Worm (Caenorhabditis elegans) whole organism, L1 larva: Measurements from ENCODE around the gene Y37E11AM.3.

Experiments
- Y116A8C.19 ChIP-seq: sonication (generic microtip); optimal IDR thresholded peaks from 2 replicates; lab custom pipeline; 2016; ENCODE audit warnings: missing compliant biosample characterization, missing genetic modification characterization, borderline replicate concordance
- aha-1 ChIP-seq: fragments of 150-350 bp; optimal IDR thresholded peaks from 2 replicates; lab custom pipeline; 2014; ENCODE audit warnings: missing biosample characterization, missing genetic modification characterization
- aly-2 ChIP-seq: fragments of 150-350 bp; optimal IDR thresholded peaks from 2 replicates; lab custom pipeline; 2014; ENCODE audit warnings: missing biosample characterization, missing genetic modification characterization
- ama-1 ChIP-seq: fragments of 150-350 bp; optimal IDR thresholded peaks from 2 replicates; lab custom pipeline; 2014
- blmp-1 ChIP-seq: fragments of 150-350 bp; optimal IDR thresholded peaks from 2 replicates; lab custom pipeline; 2014; ENCODE audit warnings: missing biosample characterization, missing genetic modification characterization
- ceh-63 ChIP-seq: fragments of 200-800 bp; sonication (Bioruptor generic); optimal IDR thresholded peaks from 2 replicates; lab custom pipeline; 2018; ENCODE audit warnings: mild to moderate bottlenecking, missing genetic modification characterization, missing compliant biosample characterization
- ceh-8 ChIP-seq: fragments of 200-800 bp; sonication (Bioruptor generic); optimal IDR thresholded peaks from 2 replicates; lab custom pipeline; 2018; ENCODE audit warnings: mild to moderate bottlenecking, missing genetic modification characterization, moderate library complexity, missing compliant biosample characterization
- ceh-82 ChIP-seq, 3 experiments: fragments of 150-350 bp in 1 of 3; sonication (generic microtip) in 2 of 3; optimal IDR thresholded peaks; 2 replicates each; lab custom pipeline; 2014 to 2017; ENCODE audit warnings: missing biosample characterization in 3 of 3, missing genetic modification characterization in 3 of 3
- ceh-88 ChIP-seq: fragments of 200-800 bp; sonication (Bioruptor generic); IDR thresholded peaks from 2 replicates; pipeline ENCODE4 v1.3.6; 2022; ENCODE audit warnings: missing genetic modification characterization, missing compliant biosample characterization
- dpl-1 ChIP-seq, 3 experiments: fragments of 150-350 bp in 2 of 3; sonication (generic microtip) in 1 of 3; optimal IDR thresholded peaks; 2 replicates each; lab custom pipeline; 2014 to 2017; ENCODE audit warnings: missing biosample characterization in 3 of 3, missing genetic modification characterization in 3 of 3, missing genetic modification reagents in 3 of 3
- dsc-1 ChIP-seq: sonication (generic microtip); optimal IDR thresholded peaks from 2 replicates; lab custom pipeline; 2016; ENCODE audit warnings: mild to moderate bottlenecking, missing genetic modification characterization, missing compliant biosample characterization
- egl-13 ChIP-seq: sonication (generic microtip); optimal IDR thresholded peaks from 2 replicates; lab custom pipeline; 2016; ENCODE audit warnings: missing genotype, missing genetic modification reagents, missing genetic modification characterization, missing compliant biosample characterization
- egl-27 ChIP-seq, 2 experiments: fragments of 150-350 bp in 1 of 2; sonication (generic microtip); optimal IDR thresholded peaks; 3 replicates each; lab custom pipeline; 2017 to 2018; ENCODE audit warnings: missing biosample characterization in 2 of 2, missing genetic modification characterization in 2 of 2, missing genetic modification reagents in 2 of 2
- elt-3 ChIP-seq, 6 experiments: fragments of 150-350 bp in 1 of 6; sonication (generic microtip); optimal IDR thresholded peaks; 2 replicates each; lab custom pipeline; 2017 to 2018; ENCODE audit warnings: missing biosample characterization in 6 of 6, missing genetic modification characterization in 6 of 6, inconsistent platforms in 1 of 6
- fkh-8 ChIP-seq: sonication (generic microtip); optimal IDR thresholded peaks from 2 replicates; lab custom pipeline; 2016; ENCODE audit warnings: mild to moderate bottlenecking, missing genetic modification characterization, missing compliant biosample characterization
- grh-1 ChIP-seq: fragments of 200-800 bp; sonication (Bioruptor generic); IDR thresholded peaks from 2 replicates; pipeline ENCODE4 v1.3.6; 2022; ENCODE audit warnings: missing genetic modification reagents, missing genetic modification characterization, missing compliant biosample characterization
- hlh-4 ChIP-seq: sonication (generic microtip); optimal IDR thresholded peaks from 2 replicates; lab custom pipeline; 2016; ENCODE audit warnings: mild to moderate bottlenecking, missing genetic modification characterization, missing compliant biosample characterization
- lin-13 ChIP-seq: fragments of 150-350 bp; optimal IDR thresholded peaks from 2 replicates; lab custom pipeline; 2014; ENCODE audit warnings: missing biosample characterization, missing genetic modification reagents, missing genetic modification characterization
- lin-35 ChIP-seq, 2 experiments: fragments of 150-350 bp; optimal IDR thresholded peaks; 2 replicates each; lab custom pipeline; 2014; ENCODE audit warnings: missing biosample characterization in 2 of 2, missing genetic modification characterization in 2 of 2, missing genetic modification reagents in 2 of 2
- lin-39 ChIP-seq: fragments of 150-350 bp; optimal IDR thresholded peaks from 2 replicates; lab custom pipeline; 2014; ENCODE audit warnings: missing biosample characterization, missing genetic modification reagents, missing genetic modification characterization
- lsy-2 ChIP-seq, 2 experiments: fragments of 150-350 bp; optimal IDR thresholded peaks; 2 replicates each; lab custom pipeline; 2014; ENCODE audit warnings: missing biosample characterization in 2 of 2, missing genetic modification characterization in 2 of 2
- nhr-12 ChIP-seq: sonication (generic microtip); optimal IDR thresholded peaks from 2 replicates; lab custom pipeline; 2017; ENCODE audit warnings: missing biosample characterization, missing genetic modification characterization
- nhr-28 ChIP-seq: fragments of 150-350 bp; optimal IDR thresholded peaks from 2 replicates; lab custom pipeline; 2014; ENCODE audit warnings: missing biosample characterization, missing genetic modification characterization
- nhr-71 ChIP-seq: sonication (generic microtip); optimal IDR thresholded peaks from 2 replicates; lab custom pipeline; 2016; ENCODE audit warnings: mild to moderate bottlenecking, missing genetic modification characterization, moderate library complexity, missing compliant biosample characterization
- nhr-76 ChIP-seq: sonication (generic microtip); optimal IDR thresholded peaks from 2 replicates; lab custom pipeline; 2017; ENCODE audit warnings: missing biosample characterization, missing genetic modification characterization
- nhr-77 ChIP-seq: fragments of 150-350 bp; optimal IDR thresholded peaks from 2 replicates; lab custom pipeline; 2014; ENCODE audit warnings: missing biosample characterization, missing genetic modification characterization
- nhr-85 ChIP-seq: sonication (generic microtip); peaks from one replicate; lab custom pipeline; 2016; ENCODE audit warnings: missing genetic modification characterization, inconsistent platforms, missing compliant biosample characterization
- pax-3 ChIP-seq: fragments of 200-800 bp; sonication (Bioruptor generic); optimal IDR thresholded peaks from 2 replicates; lab custom pipeline; 2018; ENCODE audit warnings: mild to moderate bottlenecking, missing genetic modification characterization, moderate library complexity, missing compliant biosample characterization
- pqm-1 ChIP-seq: sonication (generic microtip); optimal IDR thresholded peaks from 3 replicates; lab custom pipeline; 2017; ENCODE audit warnings: missing biosample characterization, missing genetic modification characterization
- rnt-1 ChIP-seq: sonication (generic microtip); optimal IDR thresholded peaks from 2 replicates; lab custom pipeline; 2016; ENCODE audit warnings: mild to moderate bottlenecking, missing genetic modification characterization, moderate library complexity, missing compliant biosample characterization
- sptf-1 ChIP-seq: fragments of 150-350 bp; optimal IDR thresholded peaks from 2 replicates; lab custom pipeline; 2014; ENCODE audit warnings: missing biosample characterization, missing genetic modification characterization
- swsn-7 ChIP-seq: sonication (generic microtip); optimal IDR thresholded peaks from 2 replicates; lab custom pipeline; 2016; ENCODE audit warnings: missing genetic modification characterization, missing compliant biosample characterization
- unc-30 ChIP-seq: sonication (generic microtip); optimal IDR thresholded peaks from 2 replicates; lab custom pipeline; 2017; ENCODE audit warnings: missing biosample characterization, missing genetic modification characterization
- unc-62 ChIP-seq: fragments of 150-350 bp; optimal IDR thresholded peaks from 2 replicates; lab custom pipeline; 2014; ENCODE audit warnings: missing biosample characterization, missing genetic modification reagents, missing genetic modification characterization
- unc-98 ChIP-seq: fragments of 200-800 bp; sonication (Bioruptor generic); IDR thresholded peaks from 2 replicates; pipeline ENCODE4 v1.3.6; 2022; ENCODE audit warnings: missing genetic modification characterization, missing compliant biosample characterization
- vab-15 ChIP-seq: sonication (generic microtip); optimal IDR thresholded peaks from 2 replicates; lab custom pipeline; 2017; ENCODE audit warnings: missing genotype, mild to moderate bottlenecking, missing genetic modification characterization, missing compliant biosample characterization
- zag-1 ChIP-seq: fragments of 150-350 bp; optimal IDR thresholded peaks from 2 replicates; lab custom pipeline; 2014; ENCODE audit warnings: missing biosample characterization, missing genetic modification characterization

The Y37E11AM.3 gene

DNA sequence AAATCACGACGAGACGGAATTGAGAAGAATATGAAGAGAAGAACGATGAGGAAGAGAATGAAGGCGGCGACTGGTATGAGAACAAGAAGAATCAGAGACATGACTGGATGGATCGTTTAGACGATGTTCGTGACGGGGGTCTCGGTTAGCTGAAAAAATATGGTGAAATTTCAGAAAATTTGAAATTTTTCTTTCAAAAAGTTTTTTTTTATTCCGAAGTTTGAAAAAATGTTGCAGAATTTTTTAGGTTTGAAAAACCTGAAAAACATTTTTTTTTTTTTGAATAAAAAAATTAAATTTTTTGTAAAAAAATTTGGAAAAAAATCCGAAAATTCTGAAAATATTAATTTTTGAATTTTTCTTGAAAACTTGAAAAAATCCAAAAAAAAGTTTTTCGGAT lies at the start of gene Y37E11AM.3:
TSS of gene Y37E11AM.3 (minus strand) at position 101 of the 400 bp plus-strand sequence.
- no peak for TF ChIP-seq lin-35 (GFP tag; optimal IDR thresholded peaks at IDR 0.05; lab: Kevin White, UChicago)
- no peak for TF ChIP-seq egl-27 (tag; optimal IDR thresholded peaks at IDR 0.05; lab: Kevin White, UChicago)
- TF ChIP-seq zag-1 (tag; lab: Kevin White, UChicago), result no peak
- TF ChIP-seq unc-62, result no peak
- TF ChIP-seq ama-1 (lab: Kevin White, UChicago), result no peak
- TF ChIP-seq nhr-12 (tag; lab: Kevin White, UChicago), result no peak
- TF ChIP-seq nhr-71, result no peak
- no peak for TF ChIP-seq ceh-82 (tag; optimal IDR thresholded peaks at IDR 0.05; lab: Kevin White, UChicago)
- no peak for TF ChIP-seq nhr-76 (tag; lab: Kevin White, UChicago)
- no peak for TF ChIP-seq fkh-8 (tag; lab: Kevin White, UChicago)
- no peak for TF ChIP-seq nhr-77 (tag; lab: Kevin White, UChicago)
- no peak for TF ChIP-seq aly-2 (tag; lab: Kevin White, UChicago)
- no peak for TF ChIP-seq hlh-4 (tag; lab: Kevin White, UChicago)
- no peak for TF ChIP-seq vab-15 (tag; lab: Kevin White, UChicago)
- TF ChIP-seq elt-3 (tag; optimal IDR thresholded peaks at IDR 0.05; lab: Kevin White, UChicago), result no peak
- TF ChIP-seq aha-1 (tag; lab: Kevin White, UChicago), result no peak
- no peak for TF ChIP-seq pax-3
- TF ChIP-seq lin-39, result no peak

DNA sequence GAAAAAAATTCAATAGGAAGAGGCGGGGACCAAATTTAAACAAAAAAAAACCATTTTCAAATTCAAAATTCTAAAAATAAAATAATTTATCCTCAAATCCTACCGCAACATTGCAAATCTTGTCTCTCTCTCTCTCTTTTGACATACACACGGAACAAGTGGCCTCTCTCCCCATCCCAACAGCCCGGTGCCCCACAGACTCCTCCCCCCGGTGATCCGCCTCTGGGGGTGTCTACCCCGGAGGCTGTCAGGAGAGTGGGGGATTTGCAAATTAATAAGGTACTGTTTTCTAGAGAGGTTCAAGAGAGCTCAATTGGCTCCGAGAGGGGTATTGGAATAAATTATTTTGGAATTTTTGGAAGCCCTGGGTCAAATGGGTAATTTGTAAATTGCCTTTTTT lies 48.8 kb upstream of the Y37E11AM.3 start:
- TF ChIP-seq nhr-28, result no peak
- no peak for TF ChIP-seq ceh-63 (GFP tag; lab: Kevin White, UChicago)
- no peak for TF ChIP-seq ceh-88 (GFP tag; lab: Robert Waterston, UW)
- TF ChIP-seq dpl-1 (GFP tag; optimal IDR thresholded peaks at IDR 0.05; lab: Kevin White, UChicago), result no peak
- TF ChIP-seq lin-13 (GFP tag; lab: Kevin White, UChicago), result no peak
- no peak for TF ChIP-seq swsn-7 (tag; lab: Kevin White, UChicago)

DNA sequence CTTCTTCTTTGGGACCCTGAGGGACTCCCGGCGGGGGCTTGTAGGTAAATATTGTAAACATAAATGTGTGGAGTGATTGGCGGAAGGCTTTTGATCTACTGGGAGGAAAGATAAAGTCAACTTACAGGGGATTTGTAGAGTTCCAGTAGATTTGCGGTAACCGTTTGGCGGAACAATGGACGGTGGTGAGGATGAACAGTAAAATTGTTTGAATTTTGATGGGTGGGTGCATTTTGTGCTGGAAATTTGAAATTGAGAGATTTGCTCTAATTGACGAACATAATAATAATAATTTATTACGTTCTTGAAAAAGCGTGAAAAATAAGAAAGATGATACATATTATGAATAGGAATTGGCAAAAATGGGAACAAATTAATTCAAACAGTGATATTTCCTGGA lies 47.6 kb upstream of the Y37E11AM.3 start, which contains the start of gene vab-2:
TSS of gene vab-2 (minus strand) at position 238 of the 400 bp plus-strand sequence.
- no peak for TF ChIP-seq ama-1 (lab: Kevin White, UChicago)
- no peak for TF ChIP-seq grh-1
- no peak for TF ChIP-seq unc-98 (GFP tag; lab: Robert Waterston, UW)
- TF ChIP-seq Y116A8C.19 (tag; lab: Kevin White, UChicago), result no peak
- TF ChIP-seq, all 84 proteins: peak for 0

DNA sequence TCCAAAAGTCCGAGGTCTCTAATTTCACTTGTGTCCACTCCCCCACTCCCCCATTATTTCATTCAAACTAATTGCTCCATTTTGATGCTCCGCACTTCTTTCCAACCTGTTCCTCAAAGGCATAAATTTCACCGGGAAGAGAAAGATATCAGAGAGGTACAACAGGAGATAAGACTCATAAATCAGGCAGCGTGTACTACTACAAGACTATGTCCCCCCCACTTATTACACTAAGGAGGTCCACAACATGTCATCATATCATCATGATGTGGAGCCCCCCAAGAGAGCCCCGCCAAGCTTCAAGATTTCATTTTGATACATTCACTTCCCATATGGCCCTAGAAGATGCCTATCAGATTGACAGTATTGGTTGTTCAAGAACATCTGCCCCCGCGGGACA lies 46.5 kb upstream of the Y37E11AM.3 start:
- TF ChIP-seq aha-1 (tag; lab: Kevin White, UChicago) (no peak), elt-3 (tag; optimal IDR thresholded peaks at IDR 0.05; lab: Kevin White, UChicago) (no peak), grh-1 (no peak), dsc-1 (tag; lab: Kevin White, UChicago) (no peak), rnt-1 (peak; percentile 34)
- TF ChIP-seq, all 84 proteins: peak for 1

DNA sequence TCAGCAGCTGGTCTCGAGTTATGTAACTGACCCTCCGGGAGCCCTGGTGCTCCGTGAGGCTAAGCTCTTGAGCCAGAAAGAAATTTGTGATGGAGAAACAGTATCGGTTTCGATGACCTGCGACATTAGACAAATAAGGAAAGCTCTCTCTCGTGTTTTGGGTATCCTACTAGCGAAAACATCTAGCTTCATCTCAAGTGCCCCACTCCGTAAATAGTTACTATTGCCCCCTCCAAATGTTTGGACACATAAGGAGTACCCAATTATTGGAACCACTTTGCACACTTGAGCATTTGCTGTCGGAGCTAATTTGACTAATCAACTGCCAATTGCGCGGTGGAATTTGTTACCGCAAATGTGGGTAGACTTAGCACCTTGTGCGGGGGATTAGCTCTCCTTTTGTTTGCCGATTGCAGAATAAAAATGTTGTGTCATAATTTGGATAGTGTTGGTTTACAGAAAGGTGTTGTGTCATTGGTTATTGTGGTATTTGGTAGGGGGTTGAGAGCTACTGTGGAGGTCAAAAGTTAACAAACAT lies 45.1 kb upstream of the Y37E11AM.3 start:
- TF ChIP-seq ceh-8 (GFP tag; lab: Kevin White, UChicago), result peak; percentile 54
- TF ChIP-seq dsc-1 (tag; lab: Kevin White, UChicago), result peak; percentile 1
- TF ChIP-seq lsy-2 (tag; optimal IDR thresholded peaks at IDR 0.05; lab: Kevin White, UChicago), result no peak
- no peak for TF ChIP-seq sptf-1 (tag; lab: Kevin White, UChicago)
- TF ChIP-seq, all 84 proteins: peak for 2

DNA sequence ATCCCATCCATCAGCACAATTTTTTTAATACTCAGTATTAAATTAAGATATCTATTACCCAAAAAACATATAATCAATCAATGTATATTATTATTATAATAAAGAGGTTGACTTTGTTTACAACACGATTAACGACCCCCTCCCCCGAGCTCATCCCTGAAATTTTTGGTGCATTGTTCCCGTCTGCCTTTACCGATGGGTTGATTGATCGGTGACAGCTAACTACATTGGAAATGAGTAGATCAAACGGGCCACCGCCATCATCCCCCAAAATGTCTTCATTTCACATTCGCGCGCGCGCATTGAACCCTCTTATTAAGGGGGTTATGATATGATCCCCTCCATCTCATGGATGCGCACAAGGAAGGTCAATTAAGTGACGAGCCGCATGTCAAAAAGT lies 40.9 kb upstream of the Y37E11AM.3 start:
- no peak for TF ChIP-seq egl-13
- no peak for TF ChIP-seq ceh-88 (GFP tag; lab: Robert Waterston, UW)
- no peak for TF ChIP-seq unc-30 (tag; lab: Kevin White, UChicago)
- TF ChIP-seq egl-27 (tag; optimal IDR thresholded peaks at IDR 0.05; lab: Kevin White, UChicago), result no peak
- no peak for TF ChIP-seq pqm-1 (tag; lab: Kevin White, UChicago)
- no peak for TF ChIP-seq blmp-1 (tag; lab: Kevin White, UChicago)
- TF ChIP-seq ama-1 (lab: Kevin White, UChicago), result no peak
- TF ChIP-seq nhr-85 (tag; lab: Kevin White, UChicago), result no peak
- no peak for TF ChIP-seq zag-1 (tag; lab: Kevin White, UChicago)
